Fruit fly (Drosophila melanogaster): Measurements from ENCODE around the gene CG6154.

The CG6154 gene

DNA sequence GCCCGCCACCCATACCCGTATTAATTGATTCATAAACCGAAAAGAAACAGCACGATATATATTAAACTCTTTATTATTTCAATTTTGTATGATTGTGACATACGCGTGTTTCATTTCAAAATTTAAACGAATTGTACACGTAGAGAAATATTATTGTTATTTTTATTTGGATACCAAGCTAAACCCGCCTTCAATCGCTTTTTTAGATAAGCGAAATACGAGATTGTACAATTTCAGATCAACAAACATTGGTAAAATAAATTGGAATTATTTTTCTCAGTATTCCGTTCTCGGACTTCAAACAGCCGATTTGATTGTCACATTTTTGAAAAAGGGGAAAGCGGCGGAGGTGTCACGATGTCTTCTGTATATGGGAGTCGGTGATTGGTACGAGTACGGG, 27.4 kb upstream of the CG6154 start (continued):
- TF ChIP-seq pb (GFP tag; optimal IDR thresholded peaks at IDR 0.05) (no peak), CG14860 (GFP tag; IDR thresholded peaks at IDR 0.05; ENCODE audit: partially characterized antibody) (no peak), Rfx (GFP tag; IDR thresholded peaks at IDR 0.05) (peak; percentile 66), CkIIα-i1 (GFP tag; IDR thresholded peaks at IDR 0.05) (no peak), lov (optimal IDR thresholded peaks at IDR 0.05) (no peak), lov (GFP tag; IDR thresholded peaks at IDR 0.05) (no peak), MBD-R2 (GFP tag; IDR thresholded peaks at IDR 0.05) (no peak), zf30C (GFP tag; optimal IDR thresholded peaks at IDR 0.05) (no peak), Poxn (GFP tag; IDR thresholded peaks at IDR 0.05) (no peak), chm (GFP tag; IDR thresholded peaks at IDR 0.05) (no peak), pan (optimal IDR thresholded peaks at IDR 0.05) (no peak), pan (GFP tag; optimal IDR thresholded peaks at IDR 0.05 in 1 of 2, IDR thresholded peaks at IDR 0.05 in 1 of 2) (peak in 1 of 2 experiments; percentile 59), CG12219 (GFP tag; optimal IDR thresholded peaks at IDR 0.05) (no peak), CG2678 (tag; optimal IDR thresholded peaks at IDR 0.05) (peak; percentile 50), CG17359 (tag; optimal IDR thresholded peaks at IDR 0.05) (peak; percentile 28), CG17802 (tag; optimal IDR thresholded peaks at IDR 0.05) (no peak), CG3726 (GFP tag; IDR thresholded peaks at IDR 0.05) (no peak), tup (GFP tag; optimal IDR thresholded peaks at IDR 0.05) (no peak), HmgZ (tag; optimal IDR thresholded peaks at IDR 0.05) (no peak), fu2 (GFP tag; optimal IDR thresholded peaks at IDR 0.05) (no peak), ap (GFP tag; IDR thresholded peaks at IDR 0.05) (peak; percentile 44; the same call in 1 of the 2 replicates), Aef1 (GFP tag; IDR thresholded peaks at IDR 0.05) (0 out of 3 replicates have a peak, but pooled peaks have one; percentile 22), CG2129 (GFP tag; IDR thresholded peaks at IDR 0.05; ENCODE audit: partially characterized antibody) (no peak), Side (GFP tag; optimal IDR thresholded peaks at IDR 0.05) (peak; percentile 8), gro (GFP tag; optimal IDR thresholded peaks at IDR 0.05) (peak; percentile 39), CG30431 (GFP tag; optimal IDR thresholded peaks at IDR 0.05) (no peak), CG10959 (GFP tag; IDR thresholded peaks at IDR 0.05) (no peak), emc (GFP tag; optimal IDR thresholded peaks at IDR 0.05) (no peak), Fer1 (GFP tag; optimal IDR thresholded peaks at IDR 0.05) (no peak), ato (GFP tag; IDR thresholded peaks at IDR 0.05; ENCODE audit: partially characterized antibody) (no peak), D (optimal IDR thresholded peaks at IDR 0.05) (no peak), D (GFP tag; optimal IDR thresholded peaks at IDR 0.05) (no peak), Drgx (GFP tag; IDR thresholded peaks at IDR 0.05) (0 out of 2 replicates have a peak, but pooled peaks have one; percentile 9), onecut (GFP tag; IDR thresholded peaks at IDR 0.05) (no peak), cad (GFP tag; optimal IDR thresholded peaks at IDR 0.05) (no peak), nom (GFP tag; optimal IDR thresholded peaks at IDR 0.05) (no peak), Meics (GFP tag; optimal IDR thresholded peaks at IDR 0.05) (peak; percentile 17), Camta (GFP tag; optimal IDR thresholded peaks at IDR 0.05) (peak; percentile 44), nmo (GFP tag; optimal IDR thresholded peaks at IDR 0.05) (peak; percentile 47), MESR4 (GFP tag; optimal IDR thresholded peaks at IDR 0.05) (no peak), CG17912 (GFP tag; optimal IDR thresholded peaks at IDR 0.05) (no peak), CG18619 (GFP tag; optimal IDR thresholded peaks at IDR 0.05) (peak; percentile 4), CG34224 (GFP tag; IDR thresholded peaks at IDR 0.05; ENCODE audit: partially characterized antibody) (no peak), run (tag; optimal IDR thresholded peaks at IDR 0.05) (no peak), gcm2 (GFP tag; optimal IDR thresholded peaks at IDR 0.05) (no peak), pho (GFP tag; optimal IDR thresholded peaks at IDR 0.05) (no peak), hbn (GFP tag; IDR thresholded peaks at IDR 0.05; ENCODE audit: partially characterized antibody) (no peak), CG18476 (GFP tag; optimal IDR thresholded peaks at IDR 0.05) (no peak), twi (tag; optimal IDR thresholded peaks at IDR 0.05) (no peak), dati (GFP tag; IDR thresholded peaks at IDR 0.05) (no peak), vfl (GFP tag; optimal IDR thresholded peaks at IDR 0.05) (no peak), CG11093 (GFP tag; IDR thresholded peaks at IDR 0.05) (no peak), Oaz (GFP tag; IDR thresholded peaks at IDR 0.05) (no peak)

Measured in whole organism, embryonic.